Fruit fly (Drosophila melanogaster): ENCODE results near the gene CG8369.

DNA sequence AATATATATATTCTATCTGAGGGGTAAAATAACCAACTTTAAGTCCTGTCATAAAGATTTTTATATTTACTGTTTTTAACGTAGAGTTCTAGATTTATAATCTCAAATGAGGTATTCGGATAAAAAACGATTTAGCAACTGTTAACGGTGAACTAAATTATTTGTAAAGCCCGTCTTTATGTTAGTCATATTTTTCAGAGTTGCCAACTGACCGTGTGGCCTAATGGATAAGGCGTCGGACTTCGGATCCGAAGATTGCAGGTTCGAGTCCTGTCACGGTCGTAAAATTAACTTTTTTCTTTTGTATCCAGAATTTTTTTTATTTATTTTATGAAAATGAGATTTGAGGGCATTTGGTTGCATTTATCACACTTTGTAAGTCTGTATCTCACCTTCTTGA is 39.9 kb downstream of the CG8369 start:
- TF ChIP-seq CG11902 (GFP tag; optimal IDR thresholded peaks at IDR 0.05), result no peak
- no peak for TF ChIP-seq eg (GFP tag; IDR thresholded peaks at IDR 0.05)
- no peak for TF ChIP-seq CG11762 (GFP tag; optimal IDR thresholded peaks at IDR 0.05; ENCODE audit: insufficient read depth)
- TF ChIP-seq CG10631 (GFP tag; optimal IDR thresholded peaks at IDR 0.05), result no peak
- TF ChIP-seq CG8119 (GFP tag; IDR thresholded peaks at IDR 0.05), result no peak
- no peak for TF ChIP-seq Eip75B (GFP tag; optimal IDR thresholded peaks at IDR 0.05)
- no peak for TF ChIP-seq Met (GFP tag; optimal IDR thresholded peaks at IDR 0.05)
- no peak for TF ChIP-seq CG15336 (GFP tag; IDR thresholded peaks at IDR 0.05)
- TF ChIP-seq Sox102F (GFP tag; optimal IDR thresholded peaks at IDR 0.05), result no peak
- no peak for TF ChIP-seq CG9139 (GFP tag; optimal IDR thresholded peaks at IDR 0.05)
- no peak for TF ChIP-seq CG6854 (GFP tag; optimal IDR thresholded peaks at IDR 0.05)
- TF ChIP-seq fd59A (GFP tag; optimal IDR thresholded peaks at IDR 0.05), result no peak

All from whole organism, prepupa.